Worm (Caenorhabditis elegans) whole organism, L2 larva: ENCODE results near the gene Y46G5A.34.

Experiments
- C34F6.9 ChIP-seq: fragments of 150-350 bp; optimal IDR thresholded peaks from 2 replicates; lab custom pipeline; 2014; ENCODE audit warnings: missing biosample characterization, missing genetic modification characterization
- F13H6.1 ChIP-seq: sonication (generic microtip); optimal IDR thresholded peaks from 2 replicates; lab custom pipeline; 2016; ENCODE audit warnings: missing genetic modification characterization, missing compliant biosample characterization
- R02D3.7 ChIP-seq: fragments of 150-350 bp; optimal IDR thresholded peaks from 2 replicates; lab custom pipeline; 2014; ENCODE audit warnings: missing biosample characterization, missing genetic modification characterization
- Y55F3AM.14 ChIP-seq: fragments of 200-800 bp; sonication (Bioruptor generic); optimal IDR thresholded peaks from 2 replicates; lab custom pipeline; 2018; ENCODE audit warnings: mild to moderate bottlenecking, missing genetic modification characterization, missing compliant biosample characterization
- ZK546.5 ChIP-seq: sonication (generic microtip); optimal IDR thresholded peaks from 2 replicates; lab custom pipeline; 2017; ENCODE audit warnings: missing biosample characterization, missing genetic modification characterization
- alr-1 ChIP-seq: fragments of 150-350 bp; optimal IDR thresholded peaks from 2 replicates; lab custom pipeline; 2014; ENCODE audit warnings: missing biosample characterization, missing genetic modification characterization
- aly-2 ChIP-seq: fragments of 150-350 bp; optimal IDR thresholded peaks from 2 replicates; lab custom pipeline; 2014; ENCODE audit warnings: missing biosample characterization, missing genetic modification characterization
- ama-1 ChIP-seq: fragments of 150-350 bp; optimal IDR thresholded peaks from 2 replicates; lab custom pipeline; 2018; ENCODE audit warnings: inconsistent platforms
- blmp-1 ChIP-seq: sonication (generic microtip); optimal IDR thresholded peaks from 2 replicates; lab custom pipeline; 2017; ENCODE audit warnings: missing genetic modification characterization, mild to moderate bottlenecking, missing compliant biosample characterization, antibody characterized with exemption, moderate library complexity; ENCODE audit not compliant: insufficient read depth
- ceh-16 ChIP-seq: fragments of 150-350 bp; optimal IDR thresholded peaks from 2 replicates; lab custom pipeline; 2014; ENCODE audit warnings: missing biosample characterization, missing genetic modification characterization
- ceh-82 ChIP-seq: fragments of 150-350 bp; optimal IDR thresholded peaks from 2 replicates; lab custom pipeline; 2014; ENCODE audit warnings: missing biosample characterization, missing genetic modification characterization
- crh-2 ChIP-seq: sonication (generic microtip); optimal IDR thresholded peaks from 2 replicates; lab custom pipeline; 2017; ENCODE audit warnings: missing biosample characterization, missing genetic modification characterization
- dmd-4 ChIP-seq: sonication (generic microtip); optimal IDR thresholded peaks from 2 replicates; lab custom pipeline; 2017; ENCODE audit warnings: missing biosample characterization, missing genetic modification characterization
- egl-27 ChIP-seq: sonication (generic microtip); optimal IDR thresholded peaks from 3 replicates; lab custom pipeline; 2017; ENCODE audit warnings: missing biosample characterization, missing genetic modification reagents, missing genetic modification characterization
- elt-1 ChIP-seq: fragments of 150-350 bp; optimal IDR thresholded peaks from 2 replicates; lab custom pipeline; 2014; ENCODE audit warnings: missing biosample characterization, missing genetic modification characterization
- elt-3 ChIP-seq: sonication (generic microtip); optimal IDR thresholded peaks from 2 replicates; lab custom pipeline; 2017; ENCODE audit warnings: missing biosample characterization, missing genetic modification characterization
- fos-1 ChIP-seq: fragments of 150-350 bp; optimal IDR thresholded peaks from 2 replicates; lab custom pipeline; 2014; ENCODE audit warnings: missing biosample characterization, missing genetic modification characterization
- gmeb-1 ChIP-seq: fragments of 150-350 bp; optimal IDR thresholded peaks from 2 replicates; lab custom pipeline; 2014; ENCODE audit warnings: missing biosample characterization, missing genetic modification characterization
- lin-11 ChIP-seq: fragments of 150-350 bp; sonication (generic microtip); optimal IDR thresholded peaks from 2 replicates; lab custom pipeline; 2014; ENCODE audit warnings: missing biosample characterization, missing genetic modification characterization, inconsistent platforms, mixed read lengths
- lsy-2 ChIP-seq, 2 experiments: fragments of 150-350 bp in 1 of 2; sonication (generic microtip) in 1 of 2; optimal IDR thresholded peaks; 2 replicates each; lab custom pipeline; 2014 to 2017; ENCODE audit warnings: missing biosample characterization in 2 of 2, missing genetic modification characterization in 2 of 2
- mab-5 ChIP-seq: fragments of 150-350 bp; optimal IDR thresholded peaks from 2 replicates; lab custom pipeline; 2014; ENCODE audit warnings: missing biosample characterization, missing genetic modification characterization
- mbf-1 ChIP-seq: sonication (generic microtip); optimal IDR thresholded peaks from 2 replicates; lab custom pipeline; 2017; ENCODE audit warnings: missing biosample characterization, missing genetic modification characterization
- mdl-1 ChIP-seq, 2 experiments: fragments of 150-350 bp in 1 of 2; sonication (generic microtip) in 1 of 2; optimal IDR thresholded peaks; 2 replicates each; lab custom pipeline; 2017; ENCODE audit warnings: missing biosample characterization in 2 of 2, missing genetic modification characterization in 2 of 2
- nhr-12 ChIP-seq: fragments of 150-350 bp; optimal IDR thresholded peaks from 2 replicates; lab custom pipeline; 2014; ENCODE audit warnings: missing biosample characterization, missing genetic modification characterization
- nhr-129 ChIP-seq: fragments of 150-350 bp; optimal IDR thresholded peaks from 2 replicates; lab custom pipeline; 2014; ENCODE audit warnings: missing biosample characterization, missing genetic modification characterization
- nhr-21 ChIP-seq: fragments of 150-350 bp; optimal IDR thresholded peaks from 2 replicates; lab custom pipeline; 2014; ENCODE audit warnings: missing biosample characterization, missing genetic modification characterization
- nhr-237 ChIP-seq: fragments of 150-350 bp; optimal IDR thresholded peaks from 2 replicates; lab custom pipeline; 2014; ENCODE audit warnings: missing biosample characterization, missing genetic modification characterization
- nhr-6 ChIP-seq: fragments of 150-350 bp; optimal IDR thresholded peaks from 2 replicates; lab custom pipeline; 2014; ENCODE audit warnings: missing biosample characterization, missing genetic modification characterization
- nhr-77 ChIP-seq: fragments of 150-350 bp; optimal IDR thresholded peaks from 2 replicates; lab custom pipeline; 2014; ENCODE audit warnings: missing biosample characterization, missing genetic modification characterization
- peb-1 ChIP-seq: fragments of 150-350 bp; optimal IDR thresholded peaks from 2 replicates; lab custom pipeline; 2014; ENCODE audit warnings: missing biosample characterization, missing genetic modification characterization
- sem-4 ChIP-seq: fragments of 150-350 bp; optimal IDR thresholded peaks from 2 replicates; lab custom pipeline; 2014; ENCODE audit warnings: missing biosample characterization, missing genetic modification reagents, missing genetic modification characterization
- sma-3 ChIP-seq: sonication (generic microtip); optimal IDR thresholded peaks from 2 replicates; lab custom pipeline; 2016; ENCODE audit warnings: missing genetic modification reagents, missing genetic modification characterization, missing compliant biosample characterization
- sma-9 ChIP-seq, 2 experiments: fragments of 150-350 bp in 1 of 2; sonication (generic microtip) in 1 of 2; optimal IDR thresholded peaks; 2 replicates each; lab custom pipeline; 2014 to 2016; ENCODE audit warnings: missing genetic modification characterization in 2 of 2, mild to moderate bottlenecking in 1 of 2, missing biosample characterization in 1 of 2, missing compliant biosample characterization in 1 of 2, missing genetic modification reagents in 1 of 2, moderate library complexity in 1 of 2
- snpc-4 ChIP-seq: fragments of 150-350 bp; optimal IDR thresholded peaks from 2 replicates; lab custom pipeline; 2014; ENCODE audit warnings: missing biosample characterization, missing genetic modification characterization
- zag-1 ChIP-seq: fragments of 150-350 bp; optimal IDR thresholded peaks from 2 replicates; lab custom pipeline; 2014; ENCODE audit warnings: missing biosample characterization, missing genetic modification characterization
- ztf-1 ChIP-seq: fragments of 200-800 bp; sonication (Bioruptor generic); conservative IDR thresholded peaks from 2 replicates; pipeline ENCODE4 v1.3.6; 2022; ENCODE audit warnings: missing genetic modification characterization, missing compliant biosample characterization
- ztf-11 ChIP-seq: sonication (generic microtip); optimal IDR thresholded peaks from 2 replicates; lab custom pipeline; 2017; ENCODE audit warnings: missing biosample characterization, missing genetic modification characterization

The Y46G5A.34 gene

DNA sequence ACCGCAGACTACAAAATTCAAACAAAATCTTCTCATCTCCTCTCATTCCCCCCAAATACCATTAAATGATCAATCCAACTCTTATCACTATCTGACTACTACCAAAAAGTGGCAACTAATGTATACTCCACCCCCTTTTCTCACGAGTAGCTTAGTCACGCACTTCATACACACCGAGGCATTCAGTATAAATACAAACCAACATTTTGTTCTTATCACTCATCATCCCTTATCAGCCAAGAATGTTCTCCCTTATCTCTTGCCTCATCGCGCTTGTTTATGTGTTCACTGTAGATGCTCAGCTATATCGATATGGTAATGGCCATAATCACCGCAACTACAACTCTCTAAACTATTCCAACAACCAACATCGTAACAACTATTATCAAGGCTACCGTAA, 47.0 kb downstream of the Y46G5A.34 start, which contains the start of gene Y46G5A.36:
Y46G5A.36 (plus strand) TSS at position 243 of the 400 bp plus-strand sequence.
- peak; percentile 8 for TF ChIP-seq crh-2 (tag; lab: Kevin White, UChicago)
- TF ChIP-seq sma-9 (GFP tag; optimal IDR thresholded peaks at IDR 0.05; lab: Kevin White, UChicago) = peak; percentile 21
- TF ChIP-seq sma-9 (tag; optimal IDR thresholded peaks at IDR 0.05; lab: Kevin White, UChicago) = no peak
- no peak for TF ChIP-seq lsy-2 (tag; optimal IDR thresholded peaks at IDR 0.05; lab: Kevin White, UChicago)
- no peak for TF ChIP-seq mdl-1 (tag; optimal IDR thresholded peaks at IDR 0.05; lab: Kevin White, UChicago)
- no peak for TF ChIP-seq snpc-4 (tag; lab: Kevin White, UChicago)
- peak; percentile 59 for TF ChIP-seq fos-1 (tag; lab: Kevin White, UChicago)

ce11 chrII:12824463-12824862, 48.0 kb downstream of the Y46G5A.34 start:
- TF ChIP-seq sma-9 (GFP tag; optimal IDR thresholded peaks at IDR 0.05; lab: Kevin White, UChicago) (no peak), sma-9 (tag; optimal IDR thresholded peaks at IDR 0.05; lab: Kevin White, UChicago) (no peak), mbf-1 (tag; lab: Kevin White, UChicago) (no peak), nhr-77 (tag; lab: Kevin White, UChicago) (no peak), Y55F3AM.14 (GFP tag; lab: Kevin White, UChicago) (no peak), aly-2 (tag; lab: Kevin White, UChicago) (no peak), lin-11 (tag; lab: Kevin White, UChicago) (no peak), egl-27 (tag; lab: Kevin White, UChicago) (no peak), ceh-16 (tag; lab: Kevin White, UChicago) (no peak), F13H6.1 (tag; lab: Kevin White, UChicago) (no peak), nhr-237 (tag; lab: Kevin White, UChicago) (no peak), ZK546.5 (tag; lab: Kevin White, UChicago) (no peak), elt-1 (tag; lab: Kevin White, UChicago) (no peak), mab-5 (no peak), crh-2 (tag; lab: Kevin White, UChicago) (no peak)

DNA sequence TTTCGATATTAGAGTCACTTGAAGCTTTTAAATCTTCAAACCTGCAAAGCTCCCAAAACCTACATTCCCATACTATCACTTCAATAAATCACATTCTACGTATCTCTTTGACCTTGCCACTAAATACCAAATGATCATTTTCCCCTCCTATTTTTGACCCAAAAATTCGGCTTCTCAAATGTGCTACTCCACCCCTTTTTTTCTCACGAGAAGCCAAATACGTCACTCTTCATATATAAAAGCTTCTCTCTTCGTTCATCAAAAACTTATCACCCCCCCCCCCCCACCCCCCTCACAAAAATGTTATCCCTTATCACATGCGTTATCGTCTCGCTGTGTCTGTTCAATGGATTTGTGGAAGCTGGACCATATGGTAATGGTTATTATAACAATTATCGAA, 50.3 kb downstream of the Y46G5A.34 start, which contains the start of gene Y46G5A.38:
Y46G5A.38 (plus strand) TSS at position 301 of the 400 bp plus-strand sequence.
- TF ChIP-seq elt-3 (no peak), ZK546.5 (tag; lab: Kevin White, UChicago) (no peak), mab-5 (no peak), dmd-4 (tag; lab: Kevin White, UChicago) (no peak), ztf-11 (tag; lab: Kevin White, UChicago) (no peak), lin-11 (tag; lab: Kevin White, UChicago) (no peak), aly-2 (tag; lab: Kevin White, UChicago) (no peak), nhr-237 (tag; lab: Kevin White, UChicago) (no peak), egl-27 (tag; lab: Kevin White, UChicago) (no peak), sma-9 (GFP tag; optimal IDR thresholded peaks at IDR 0.05; lab: Kevin White, UChicago) (no peak), sma-9 (tag; optimal IDR thresholded peaks at IDR 0.05; lab: Kevin White, UChicago) (no peak), mbf-1 (tag; lab: Kevin White, UChicago) (no peak), alr-1 (no peak), C34F6.9 (tag; lab: Kevin White, UChicago) (no peak), mdl-1 (tag; optimal IDR thresholded peaks at IDR 0.05; lab: Kevin White, UChicago) (no peak), crh-2 (tag; lab: Kevin White, UChicago) (no peak), peb-1 (tag; lab: Kevin White, UChicago) (no peak), sma-3 (GFP tag; lab: Kevin White, UChicago) (no peak), ama-1 (lab: Kevin White, UChicago) (no peak), fos-1 (tag; lab: Kevin White, UChicago) (no peak)

ce11 chrII:12828863-12829262, 52.4 kb downstream of the Y46G5A.34 start, which contains the start of gene Y46G5A.23:
TSS of gene Y46G5A.23 (minus strand) at chrII:12828963.
- TF ChIP-seq zag-1 (tag; lab: Kevin White, UChicago) (no peak), gmeb-1 (tag; lab: Kevin White, UChicago) (no peak), ama-1 (lab: Kevin White, UChicago) (no peak), sma-9 (GFP tag; optimal IDR thresholded peaks at IDR 0.05; lab: Kevin White, UChicago) (no peak), sma-9 (tag; optimal IDR thresholded peaks at IDR 0.05; lab: Kevin White, UChicago) (no peak), alr-1 (no peak), nhr-21 (no peak), sem-4 (tag; lab: Kevin White, UChicago) (no peak), sma-3 (GFP tag; lab: Kevin White, UChicago) (no peak), aly-2 (tag; lab: Kevin White, UChicago) (no peak), R02D3.7 (tag; lab: Kevin White, UChicago) (no peak), blmp-1 (no peak), nhr-237 (tag; lab: Kevin White, UChicago) (no peak), dmd-4 (tag; lab: Kevin White, UChicago) (no peak), ztf-1 (no peak), lin-11 (tag; lab: Kevin White, UChicago) (no peak), F13H6.1 (tag; lab: Kevin White, UChicago) (no peak), nhr-129 (tag; lab: Kevin White, UChicago) (no peak), ceh-82 (tag; lab: Kevin White, UChicago) (no peak), nhr-12 (no peak), nhr-6 (tag; lab: Kevin White, UChicago) (no peak)
